Fruit fly (Drosophila melanogaster): ENCODE data around the gene CG42827.

dm6 chr3R:23393507-23393906 is 20.8 kb downstream of the CG42827 start:
- TF ChIP-seq CG10669 (GFP tag; optimal IDR thresholded peaks at IDR 0.05) (no peak), CG16779 (tag; optimal IDR thresholded peaks at IDR 0.05) (no peak), CG11294 (GFP tag; IDR thresholded peaks at IDR 0.05) (no peak), Eip93F (GFP tag; optimal IDR thresholded peaks at IDR 0.05) (no peak)
